Fruit fly (Drosophila melanogaster): ENCODE measurements around the gene capu.

DNA sequence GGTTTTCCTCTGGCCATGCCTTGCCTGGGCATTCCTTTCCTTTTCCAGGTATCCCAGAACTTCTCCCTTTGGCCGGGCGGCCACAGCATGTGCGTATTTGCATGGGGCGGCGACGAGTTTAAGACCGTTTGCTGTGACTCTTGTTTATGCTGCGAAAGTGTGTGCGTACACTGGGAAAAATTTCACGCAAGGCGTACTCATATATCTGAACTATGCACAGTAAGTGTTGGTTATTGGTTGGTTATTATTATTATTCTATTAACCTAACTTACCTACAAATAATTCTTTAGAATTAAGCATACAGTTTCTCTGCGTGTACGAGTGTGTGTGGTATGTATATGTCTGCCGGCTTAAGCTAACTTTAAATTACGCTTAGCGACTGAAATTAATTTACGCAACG is 39.4 kb upstream of the capu start:
- no peak for TF ChIP-seq Hr38 (GFP tag; optimal IDR thresholded peaks at IDR 0.05)
- TF ChIP-seq CG32006 (GFP tag; optimal IDR thresholded peaks at IDR 0.05): no peak
- TF ChIP-seq Met (GFP tag; optimal IDR thresholded peaks at IDR 0.05): no peak
- TF ChIP-seq CG6276 (GFP tag; optimal IDR thresholded peaks at IDR 0.05): no peak
- TF ChIP-seq dsx (GFP tag; optimal IDR thresholded peaks at IDR 0.05; ENCODE audit: poor library complexity, severe bottlenecking): no peak
- no peak for TF ChIP-seq CG11294 (GFP tag; IDR thresholded peaks at IDR 0.05)
- no peak for TF ChIP-seq Gug (GFP tag; IDR thresholded peaks at IDR 0.05)
